Fruit fly (Drosophila melanogaster) whole organism, embryonic: ENCODE measurements around the gene CG31122.

Experiments
- Atf6 ChIP-seq: fragments of 200-800 bp; sonication (Bioruptor generic); IDR thresholded peaks from 2 replicates; pipeline ENCODE4 v1.3.6; 2022; ENCODE audit warnings: missing biosample characterization, missing genetic modification characterization
- BEAF-32 ChIP-seq: fragments of 200-800 bp; sonication (Bioruptor generic); optimal IDR thresholded peaks from 3 replicates; lab custom pipeline; 2017; ENCODE audit warnings: missing biosample characterization, missing genetic modification characterization, mild to moderate bottlenecking, moderate library complexity, missing genetic modification reagents
- CG1024 ChIP-seq: fragments of 200-800 bp; sonication (Bioruptor generic); IDR thresholded peaks from 2 replicates; pipeline ENCODE4 v1.3.6; 2022; ENCODE audit warnings: missing biosample characterization, missing genetic modification characterization
- CG12071 ChIP-seq: fragments of 200-800 bp; sonication (Bioruptor generic); optimal IDR thresholded peaks from 3 replicates; lab custom pipeline; 2018; ENCODE audit warnings: missing biosample characterization, mild to moderate bottlenecking, missing genetic modification characterization
- CG12744 ChIP-seq: fragments of 200-800 bp; sonication (Bioruptor generic); optimal IDR thresholded peaks from 2 replicates; lab custom pipeline; 2016; ENCODE audit warnings: missing biosample characterization, missing genetic modification characterization
- CG13775 ChIP-seq: fragments of 200-800 bp; sonication (Bioruptor generic); optimal IDR thresholded peaks from 3 replicates; lab custom pipeline; 2017; ENCODE audit warnings: missing biosample characterization, mild to moderate bottlenecking, missing genetic modification characterization
- CG2199 ChIP-seq: fragments of 200-800 bp; sonication (Bioruptor generic); IDR thresholded peaks from 3 replicates; pipeline ENCODE4 v1.3.6; 2022; ENCODE audit warnings: missing biosample characterization, missing genetic modification characterization
- CG2712 ChIP-seq: fragments of 200-800 bp; optimal IDR thresholded peaks from 3 replicates; lab custom pipeline; 2019; ENCODE audit warnings: missing biosample characterization, mild to moderate bottlenecking, missing genetic modification characterization, moderate library complexity
- CG34422 ChIP-seq: fragments of 200-800 bp; sonication (Bioruptor generic); IDR thresholded peaks from 3 replicates; pipeline ENCODE4 v1.3.6; 2022; ENCODE audit warnings: missing biosample characterization, missing genetic modification characterization
- CG4282 ChIP-seq: fragments of 200-800 bp; sonication (Bioruptor generic); optimal IDR thresholded peaks from 2 replicates; lab custom pipeline; 2016; ENCODE audit warnings: missing biosample characterization, missing genetic modification characterization
- CG4404 ChIP-seq: fragments of 200-800 bp; sonication (Bioruptor generic); IDR thresholded peaks from 2 replicates; pipeline ENCODE4 v1.3.6; 2022; ENCODE audit warnings: missing biosample characterization, missing genetic modification characterization
- CG6854 ChIP-seq: fragments of 200-800 bp; sonication (Bioruptor generic); optimal IDR thresholded peaks from 3 replicates; lab custom pipeline; 2017; ENCODE audit warnings: missing biosample characterization, mild to moderate bottlenecking, missing genetic modification characterization
- CG7786 ChIP-seq: fragments of 200-800 bp; sonication (Bioruptor generic); optimal IDR thresholded peaks from 2 replicates; lab custom pipeline; 2016; ENCODE audit warnings: missing biosample characterization, missing genetic modification characterization
- CG9817 ChIP-seq: fragments of 200-800 bp; sonication (Bioruptor generic); optimal IDR thresholded peaks from 2 replicates; lab custom pipeline; 2018; ENCODE audit warnings: missing biosample characterization, mild to moderate bottlenecking, missing genetic modification characterization, moderate library complexity
- CHES-1-like ChIP-seq: fragments of 200-800 bp; sonication (Bioruptor generic); optimal IDR thresholded peaks from 2 replicates; lab custom pipeline; 2016; ENCODE audit warnings: missing biosample characterization, missing genetic modification characterization
- D19A ChIP-seq: fragments of 200-800 bp; optimal IDR thresholded peaks from 3 replicates; lab custom pipeline; 2019; ENCODE audit warnings: missing biosample characterization, mild to moderate bottlenecking, missing genetic modification characterization, moderate library complexity
- Deaf1 ChIP-seq: fragments of 200-800 bp; optimal IDR thresholded peaks from 3 replicates; lab custom pipeline; 2019; ENCODE audit warnings: missing biosample characterization, mild to moderate bottlenecking, missing genetic modification characterization, moderate library complexity
- Dll ChIP-seq: fragments of 200-800 bp; sonication (Bioruptor generic); IDR thresholded peaks from 4 replicates; pipeline ENCODE4 v1.3.6; 2022; ENCODE audit warnings: missing biosample characterization, missing genetic modification characterization; ENCODE audit not compliant: partially characterized antibody
- Dref ChIP-seq: fragments of 200-800 bp; sonication (Bioruptor generic); IDR thresholded peaks from 2 replicates; pipeline ENCODE4 v1.3.6; 2022; ENCODE audit warnings: missing biosample characterization, missing genetic modification characterization
- Elba2 ChIP-seq: fragments of 200-800 bp; sonication (Bioruptor generic); optimal IDR thresholded peaks from 3 replicates; lab custom pipeline; 2016; ENCODE audit warnings: missing biosample characterization, missing genetic modification characterization
- Ets97D ChIP-seq: fragments of 200-800 bp; sonication (Bioruptor generic); optimal IDR thresholded peaks from 3 replicates; lab custom pipeline; 2016; ENCODE audit warnings: missing biosample characterization, missing genetic modification characterization
- Fer1 ChIP-seq: fragments of 200-800 bp; sonication (Bioruptor generic); optimal IDR thresholded peaks from 2 replicates; lab custom pipeline; 2017; ENCODE audit warnings: missing biosample characterization, mild to moderate bottlenecking, missing genetic modification characterization
- MESR4 ChIP-seq: fragments of 200-800 bp; sonication (Bioruptor generic); optimal IDR thresholded peaks from 2 replicates; lab custom pipeline; 2018; ENCODE audit warnings: missing biosample characterization, mild to moderate bottlenecking, missing genetic modification characterization, moderate library complexity
- Med ChIP-seq: fragments of 200-800 bp; sonication (Bioruptor generic); peaks from one replicate; lab custom pipeline; 2016; ENCODE audit warnings: missing biosample characterization, missing genetic modification characterization, mild to moderate bottlenecking, inconsistent platforms, moderate library complexity
- Meics ChIP-seq: fragments of 200-800 bp; sonication (Bioruptor generic); optimal IDR thresholded peaks from 2 replicates; lab custom pipeline; 2017; ENCODE audit warnings: missing biosample characterization, mild to moderate bottlenecking, missing genetic modification characterization
- Mrtf ChIP-seq: fragments of 200-800 bp; sonication (Bioruptor generic); IDR thresholded peaks from 3 replicates; pipeline ENCODE4 v1.3.6; 2022; ENCODE audit warnings: missing biosample characterization, missing genetic modification characterization
- Oaz ChIP-seq: fragments of 200-800 bp; sonication (Bioruptor generic); IDR thresholded peaks from 2 replicates; pipeline ENCODE4 v1.3.6; 2022; ENCODE audit warnings: missing biosample characterization, missing genetic modification characterization
- Side ChIP-seq: fragments of 200-800 bp; sonication (Bioruptor generic); optimal IDR thresholded peaks from 2 replicates; lab custom pipeline; 2016; ENCODE audit warnings: missing biosample characterization, missing genetic modification characterization
- ab ChIP-seq: fragments of 200-800 bp; sonication (Bioruptor generic); optimal IDR thresholded peaks from 2 replicates; lab custom pipeline; 2016; ENCODE audit warnings: missing biosample characterization, missing genetic modification characterization
- az2 ChIP-seq: fragments of 200-800 bp; sonication (Bioruptor generic); optimal IDR thresholded peaks from 3 replicates; lab custom pipeline; 2016; ENCODE audit warnings: missing biosample characterization, missing genetic modification characterization
- cad ChIP-seq: fragments of >200 bp; optimal IDR thresholded peaks from 2 replicates; lab custom pipeline; 2017; ENCODE audit warnings: missing biosample characterization, missing genetic modification characterization
- caup ChIP-seq: fragments of 200-800 bp; sonication (Bioruptor generic); optimal IDR thresholded peaks from 3 replicates; lab custom pipeline; 2017; ENCODE audit warnings: missing biosample characterization, mild to moderate bottlenecking, missing genetic modification characterization, moderate library complexity; ENCODE audit not compliant: severe bottlenecking
- crol ChIP-seq: fragments of 200-800 bp; sonication (Bioruptor generic); IDR thresholded peaks from 2 replicates; pipeline ENCODE4 v1.3.6; 2022; ENCODE audit warnings: missing biosample characterization, missing genetic modification characterization
- dimm ChIP-seq: fragments of 200-800 bp; sonication (Bioruptor generic); IDR thresholded peaks from 2 replicates; pipeline ENCODE4 v1.3.6; 2022; ENCODE audit warnings: missing biosample characterization, missing genetic modification characterization
- gcm2 ChIP-seq: fragments of 200-800 bp; sonication (Bioruptor generic); optimal IDR thresholded peaks from 2 replicates; lab custom pipeline; 2016; ENCODE audit warnings: missing biosample characterization, missing genetic modification characterization
- grau ChIP-seq: fragments of 200-800 bp; optimal IDR thresholded peaks from 3 replicates; lab custom pipeline; 2019; ENCODE audit warnings: missing biosample characterization, mild to moderate bottlenecking, missing genetic modification characterization, moderate library complexity
- grn ChIP-seq: fragments of 200-800 bp; sonication (Bioruptor generic); optimal IDR thresholded peaks from 3 replicates; lab custom pipeline; 2017; ENCODE audit warnings: missing biosample characterization, missing genetic modification characterization
- hkb ChIP-seq, 2 experiments: fragments of 200-800 bp in 1 of 2; fragments of >200 bp in 1 of 2; sonication (Bioruptor generic) in 1 of 2; IDR thresholded peaks in 1 of 2; optimal IDR thresholded peaks in 1 of 2; 2 replicates each; pipeline versions ENCODE4 v1.3.6 to Lab custom; 2017 to 2022; ENCODE audit warnings: missing biosample characterization in 1 of 2, missing genetic modification characterization in 1 of 2
- klu ChIP-seq: fragments of 200-800 bp; sonication (Bioruptor generic); IDR thresholded peaks from 2 replicates; pipeline ENCODE4 v1.3.6; 2022; ENCODE audit warnings: missing biosample characterization, missing genetic modification characterization
- otp ChIP-seq: fragments of 200-800 bp; sonication (Bioruptor generic); IDR thresholded peaks from 3 replicates; pipeline ENCODE4, ENCODE4 v1.3.6; 2022; ENCODE audit warnings: missing biosample characterization, missing genetic modification characterization
- pan ChIP-seq, 4 experiments: fragments of >200 bp in 3 of 4; fragments of 200-800 bp in 1 of 4; sonication (Bioruptor generic) in 1 of 4; optimal IDR thresholded peaks in 3 of 4; IDR thresholded peaks in 1 of 4; 2 replicates each; pipeline versions ENCODE4 v1.3.6 to Lab custom; 2017 to 2022; ENCODE audit warnings: missing biosample characterization in 2 of 4, missing genetic modification characterization in 2 of 4, mixed read lengths in 1 of 4
- pfk ChIP-seq: fragments of 200-800 bp; sonication (Bioruptor generic); optimal IDR thresholded peaks from 2 replicates; lab custom pipeline; 2018; ENCODE audit warnings: missing biosample characterization, mild to moderate bottlenecking, missing genetic modification characterization, moderate library complexity
- repo ChIP-seq: fragments of 200-800 bp; sonication (Bioruptor generic); optimal IDR thresholded peaks from 2 replicates; lab custom pipeline; 2016; ENCODE audit warnings: missing biosample characterization, missing genetic modification characterization
- salm ChIP-seq: fragments of 200-800 bp; sonication (Bioruptor generic); optimal IDR thresholded peaks from 2 replicates; lab custom pipeline; 2018; ENCODE audit warnings: missing biosample characterization, mild to moderate bottlenecking, missing genetic modification characterization
- schlank ChIP-seq: fragments of 200-800 bp; sonication (Bioruptor generic); optimal IDR thresholded peaks from 2 replicates; lab custom pipeline; 2018; ENCODE audit warnings: missing biosample characterization, mild to moderate bottlenecking, missing genetic modification characterization
- sens-2 ChIP-seq: fragments of 200-800 bp; sonication (Bioruptor generic); IDR thresholded peaks from 2 replicates; pipeline ENCODE4 v1.3.6; 2022; ENCODE audit warnings: missing biosample characterization, missing genetic modification characterization
- sna ChIP-seq: fragments of 200-800 bp; sonication (Bioruptor generic); IDR thresholded peaks from 2 replicates; pipeline ENCODE4 v1.3.6; 2022; ENCODE audit warnings: missing biosample characterization, missing genetic modification characterization; ENCODE audit not compliant: partially characterized antibody
- so ChIP-seq: fragments of 200-800 bp; sonication (Bioruptor generic); IDR thresholded peaks from 3 replicates; pipeline ENCODE4 v1.3.6; 2022; ENCODE audit warnings: missing biosample characterization, missing genetic modification characterization
- tup ChIP-seq: fragments of 200-800 bp; sonication (Bioruptor generic); optimal IDR thresholded peaks from 2 replicates; lab custom pipeline; 2016; ENCODE audit warnings: missing biosample characterization, mild to moderate bottlenecking, missing genetic modification characterization, moderate library complexity

The CG31122 gene

DNA sequence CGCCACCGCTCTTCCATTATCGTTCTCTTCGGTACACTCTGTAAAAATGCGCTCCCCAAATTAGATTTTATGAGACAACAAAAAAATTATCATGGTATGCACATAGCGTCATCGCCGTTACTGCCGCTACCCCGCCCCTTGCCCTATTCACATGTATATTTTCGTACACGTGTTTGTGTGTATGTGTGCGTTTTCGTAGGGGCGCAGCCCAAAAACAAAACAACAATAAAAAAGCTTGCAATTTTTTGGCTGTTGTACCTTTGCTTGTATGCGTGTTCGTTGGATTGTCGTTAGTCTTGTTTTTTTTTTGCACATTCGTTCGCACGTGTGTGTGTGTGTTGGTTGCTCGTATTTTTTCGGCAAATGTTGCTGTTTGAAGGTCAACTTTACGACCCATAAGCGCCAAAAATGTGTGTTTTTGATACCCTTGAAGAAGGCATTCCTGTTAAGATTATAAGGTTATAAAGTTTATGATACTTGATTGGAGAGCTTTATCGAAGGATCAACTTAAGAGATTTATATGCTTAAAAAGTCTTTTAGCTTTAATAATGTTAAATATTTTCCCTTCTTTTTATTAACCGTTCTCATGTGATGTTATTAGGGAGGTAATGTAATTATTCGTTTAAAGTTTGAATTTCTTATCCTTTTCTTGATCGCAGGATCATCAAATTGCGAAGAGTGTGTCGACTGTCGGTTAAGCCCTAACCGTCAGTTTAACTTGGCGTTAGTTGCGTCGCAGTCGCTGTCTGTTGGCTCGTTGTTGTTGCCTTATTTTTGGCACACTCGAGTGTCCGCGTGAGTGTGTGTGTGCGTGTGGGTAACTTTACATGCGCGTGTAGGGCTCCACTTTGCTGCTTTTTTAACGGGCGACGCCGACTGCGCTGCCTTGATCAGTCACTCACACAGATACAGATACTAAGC, 35.6 kb upstream of the CG31122 start (continued):
- TF ChIP-seq Oaz (no peak), CG34422 (GFP tag; lab: Robert Waterston, UW) (no peak), pan (optimal IDR thresholded peaks at IDR 0.05; lab: Kevin White, UChicago) (no peak), pan (GFP tag; optimal IDR thresholded peaks at IDR 0.05 in 1 of 2, IDR thresholded peaks at IDR 0.05 in 1 of 2) (no peak), grn (GFP tag; lab: Kevin White, UChicago) (no peak), pfk (GFP tag; lab: Kevin White, UChicago) (no peak), Dll (GFP tag; lab: Robert Waterston, UW) (no peak), Ets97D (GFP tag; lab: Kevin White, UChicago) (no peak), CG7786 (peak; percentile 77), klu (GFP tag; lab: Robert Waterston, UW) (no peak), sens-2 (GFP tag; lab: Robert Waterston, UW) (no peak), CG1024 (GFP tag; lab: Robert Waterston, UW) (no peak), MESR4 (GFP tag; lab: Kevin White, UChicago) (no peak), CG6854 (GFP tag; lab: Kevin White, UChicago) (no peak), gcm2 (GFP tag; lab: Kevin White, UChicago) (no peak), CG9817 (tag; lab: Kevin White, UChicago) (peak; percentile 51), az2 (GFP tag; lab: Kevin White, UChicago) (no peak), ab (GFP tag; lab: Kevin White, UChicago) (no peak), schlank (tag; lab: Kevin White, UChicago) (peak; percentile 8), CG2712 (tag; lab: Kevin White, UChicago) (no peak), Atf6 (GFP tag; lab: Robert Waterston, UW) (no peak), CG4282 (GFP tag; lab: Kevin White, UChicago) (no peak), grau (tag; lab: Kevin White, UChicago) (peak; percentile 67), crol (GFP tag; lab: Robert Waterston, UW) (peak; percentile 33; the same call in 1 of the 2 replicates), Med (GFP tag; lab: Kevin White, UChicago) (peak; percentile 87), hkb (optimal IDR thresholded peaks at IDR 0.05; lab: Kevin White, UChicago) (no peak), hkb (GFP tag; IDR thresholded peaks at IDR 0.05; lab: Robert Waterston, UW) (no peak), D19A (tag; lab: Kevin White, UChicago) (no peak), CG12071 (GFP tag; lab: Kevin White, UChicago) (no peak), CG4404 (GFP tag; lab: Robert Waterston, UW) (no peak), Side (peak; percentile 15), dimm (no peak), CG13775 (peak; percentile 46), BEAF-32 (GFP tag; lab: Kevin White, UChicago) (no peak), so (GFP tag; lab: Robert Waterston, UW) (no peak), Dref (GFP tag; lab: Robert Waterston, UW) (no peak), repo (GFP tag; lab: Kevin White, UChicago) (no peak), Mrtf (GFP tag; lab: Robert Waterston, UW) (no peak), Deaf1 (tag; lab: Kevin White, UChicago) (peak; percentile 28), CG2199 (GFP tag; lab: Robert Waterston, UW) (no peak), sna (GFP tag; lab: Robert Waterston, UW) (no peak), CG12744 (no peak), Elba2 (no peak), Fer1 (GFP tag; lab: Kevin White, UChicago) (no peak), cad (GFP tag; lab: Kevin White, UChicago) (no peak), CHES-1-like (GFP tag; lab: Kevin White, UChicago) (peak; percentile 34), tup (GFP tag; lab: Kevin White, UChicago) (no peak), otp (GFP tag; lab: Robert Waterston, UW) (no peak), caup (GFP tag; lab: Kevin White, UChicago) (no peak), Meics (GFP tag; lab: Kevin White, UChicago) (peak; percentile 64), salm (tag; lab: Kevin White, UChicago) (no peak)
